Worm (Caenorhabditis elegans) whole organism, L4 larva: ENCODE data around the gene fbxa-39.
"Not testable (repeated sequence)": the region's sequence is repeated elsewhere in the genome, so short reads cannot be mapped to it uniquely, and the experiment has no call there.

Experiments used
- D1046.2 ChIP-seq: fragments of 200-800 bp; sonication (Bioruptor generic); IDR thresholded peaks from 2 replicates; pipeline ENCODE4 v1.3.6; 2022; ENCODE audit warnings: missing genetic modification characterization, missing compliant biosample characterization
- F26F4.8 ChIP-seq: fragments of 200-800 bp; sonication (Bioruptor generic); conservative IDR thresholded peaks from 2 replicates; pipeline ENCODE4 v1.3.6; 2022; ENCODE audit warnings: missing genetic modification characterization, missing compliant biosample characterization
- F37D6.2 ChIP-seq: sonication (generic microtip); optimal IDR thresholded peaks from 2 replicates; lab custom pipeline; 2016; ENCODE audit warnings: mild to moderate bottlenecking, missing genetic modification characterization, missing compliant biosample characterization
- F49E8.2 ChIP-seq: sonication (generic microtip); optimal IDR thresholded peaks from 2 replicates; lab custom pipeline; 2016; ENCODE audit warnings: missing compliant biosample characterization, mild to moderate bottlenecking, missing genetic modification characterization, borderline replicate concordance
- T20F7.1 ChIP-seq: fragments of 200-800 bp; sonication (Bioruptor generic); optimal IDR thresholded peaks from 2 replicates; lab custom pipeline; 2018; ENCODE audit warnings: mild to moderate bottlenecking, missing genetic modification characterization, missing compliant biosample characterization
- T26A8.4 ChIP-seq: fragments of 200-800 bp; sonication (Bioruptor generic); IDR thresholded peaks from 2 replicates; pipeline ENCODE4 v1.3.6; 2022; ENCODE audit warnings: missing genetic modification characterization, missing compliant biosample characterization
- Y105C5A.15 ChIP-seq: fragments of 200-800 bp; sonication (Bioruptor generic); IDR thresholded peaks from 2 replicates; pipeline ENCODE4 v1.3.6; 2022; ENCODE audit warnings: missing genetic modification characterization, missing compliant biosample characterization
- Y48G9A.11 ChIP-seq: fragments of 200-800 bp; sonication (Bioruptor generic); IDR thresholded peaks from 2 replicates; pipeline ENCODE4 v1.3.6; 2022; ENCODE audit warnings: missing genetic modification reagents, missing genetic modification characterization, missing compliant biosample characterization
- ama-1 ChIP-seq: fragments of 150-350 bp; optimal IDR thresholded peaks from 2 replicates; lab custom pipeline; 2014; ENCODE audit warnings: inconsistent platforms, mixed read lengths
- arid-1 ChIP-seq: fragments of 200-800 bp; sonication (Bioruptor generic); conservative IDR thresholded peaks from 2 replicates; pipeline ENCODE4 v1.3.6; 2022; ENCODE audit warnings: missing genetic modification reagents, missing genetic modification characterization, missing compliant biosample characterization
- ceh-28 ChIP-seq: fragments of 150-350 bp; optimal IDR thresholded peaks from 2 replicates; lab custom pipeline; 2014; ENCODE audit warnings: missing biosample characterization, missing genetic modification reagents, missing genetic modification characterization
- ceh-82 ChIP-seq: sonication (generic microtip); optimal IDR thresholded peaks from 2 replicates; lab custom pipeline; 2017; ENCODE audit warnings: missing biosample characterization, missing genetic modification characterization
- ctbp-1 ChIP-seq: fragments of 200-800 bp; sonication (Bioruptor generic); IDR thresholded peaks from 2 replicates; pipeline ENCODE4 v1.3.6; 2022; ENCODE audit warnings: missing genetic modification reagents, missing genetic modification characterization, missing compliant biosample characterization
- duxl-1 ChIP-seq: sonication (generic microtip); optimal IDR thresholded peaks from 2 replicates; lab custom pipeline; 2016; ENCODE audit warnings: mild to moderate bottlenecking, missing genetic modification characterization, moderate library complexity, missing compliant biosample characterization; ENCODE audit not compliant: poor library complexity
- egl-27 ChIP-seq: sonication (generic microtip); optimal IDR thresholded peaks from 3 replicates; lab custom pipeline; 2017; ENCODE audit warnings: missing biosample characterization, missing genetic modification reagents, missing genetic modification characterization
- fkh-10 ChIP-seq: fragments of 150-350 bp; optimal IDR thresholded peaks from 2 replicates; lab custom pipeline; 2014; ENCODE audit warnings: missing biosample characterization, missing genetic modification reagents, missing genetic modification characterization
- hlh-11 ChIP-seq: fragments of 200-800 bp; sonication (Bioruptor generic); optimal IDR thresholded peaks from 2 replicates; lab custom pipeline; 2018; ENCODE audit warnings: mild to moderate bottlenecking, missing genetic modification characterization, missing compliant biosample characterization
- hlh-30 ChIP-seq: sonication (generic microtip); optimal IDR thresholded peaks from 2 replicates; lab custom pipeline; 2017; ENCODE audit warnings: antibody characterized with exemption, mild to moderate bottlenecking, missing genetic modification characterization, missing compliant biosample characterization; ENCODE audit not compliant: insufficient read depth
- jun-1 ChIP-seq: fragments of 150-350 bp; optimal IDR thresholded peaks from 2 replicates; lab custom pipeline; 2014; ENCODE audit warnings: missing biosample characterization, missing genetic modification reagents, missing genetic modification characterization
- lin-15B ChIP-seq: fragments of 150-350 bp; sonication (generic microtip); optimal IDR thresholded peaks from 3 replicates; lab custom pipeline; 2014; ENCODE audit warnings: missing biosample characterization, missing genetic modification characterization
- madf-9 ChIP-seq: fragments of 200-800 bp; sonication (Bioruptor generic); conservative IDR thresholded peaks from 2 replicates; pipeline ENCODE4 v1.3.6; 2022; ENCODE audit warnings: missing genetic modification reagents, missing genetic modification characterization, missing compliant biosample characterization
- mdl-1 ChIP-seq, 2 experiments: fragments of 150-350 bp in 1 of 2; sonication (generic microtip) in 1 of 2; optimal IDR thresholded peaks; 2 replicates each; lab custom pipeline; 2014 to 2017; ENCODE audit warnings: missing biosample characterization in 2 of 2, missing genetic modification characterization in 2 of 2
- mes-2 ChIP-seq: sonication (generic microtip); optimal IDR thresholded peaks from 2 replicates; lab custom pipeline; 2016; ENCODE audit warnings: missing genotype, mild to moderate bottlenecking, missing genetic modification characterization, missing compliant biosample characterization; ENCODE audit not compliant: poor library complexity, severe bottlenecking
- nhr-10 ChIP-seq: fragments of 150-350 bp; optimal IDR thresholded peaks from 2 replicates; lab custom pipeline; 2014; ENCODE audit warnings: missing biosample characterization, missing genetic modification characterization
- nhr-111 ChIP-seq: fragments of 200-800 bp; sonication (Bioruptor generic); optimal IDR thresholded peaks from 2 replicates; lab custom pipeline; 2018; ENCODE audit warnings: mild to moderate bottlenecking, missing genetic modification characterization, missing compliant biosample characterization
- nhr-237 ChIP-seq: sonication (generic microtip); optimal IDR thresholded peaks from 2 replicates; lab custom pipeline; 2017; ENCODE audit warnings: missing biosample characterization, missing genetic modification characterization
- nhr-25 ChIP-seq: sonication (generic microtip); optimal IDR thresholded peaks from 2 replicates; lab custom pipeline; 2017; ENCODE audit warnings: missing genetic modification characterization, mild to moderate bottlenecking, missing compliant biosample characterization, antibody characterized with exemption, moderate library complexity, borderline replicate concordance; ENCODE audit not compliant: insufficient read depth
- nhr-41 ChIP-seq: fragments of 200-800 bp; sonication (Bioruptor generic); IDR thresholded peaks from 2 replicates; pipeline ENCODE4 v1.3.6; 2022; ENCODE audit warnings: missing genetic modification reagents, missing genetic modification characterization, missing compliant biosample characterization
- nhr-6 ChIP-seq: fragments of 150-350 bp; optimal IDR thresholded peaks from 2 replicates; lab custom pipeline; 2014; ENCODE audit warnings: missing biosample characterization, missing genetic modification characterization
- nhr-76 ChIP-seq: fragments of 150-350 bp; optimal IDR thresholded peaks from 2 replicates; lab custom pipeline; 2014; ENCODE audit warnings: missing biosample characterization, missing genetic modification characterization
- sdz-12 ChIP-seq: fragments of 200-800 bp; sonication (Bioruptor generic); optimal IDR thresholded peaks from 2 replicates; lab custom pipeline; 2018; ENCODE audit warnings: mild to moderate bottlenecking, missing genetic modification characterization, missing compliant biosample characterization
- snpc-4 ChIP-seq: fragments of 150-350 bp; optimal IDR thresholded peaks from 2 replicates; lab custom pipeline; 2014; ENCODE audit warnings: missing biosample characterization, missing genetic modification characterization
- tag-97 ChIP-seq: fragments of 200-800 bp; sonication (Bioruptor generic); IDR thresholded peaks from 2 replicates; pipeline ENCODE4 v1.3.6; 2022; ENCODE audit warnings: missing genetic modification characterization, missing compliant biosample characterization
- zag-1 ChIP-seq: fragments of 150-350 bp; optimal IDR thresholded peaks from 2 replicates; lab custom pipeline; 2014; ENCODE audit warnings: missing biosample characterization, missing genetic modification characterization
- zip-11 ChIP-seq: fragments of 200-800 bp; sonication (Bioruptor generic); IDR thresholded peaks from 2 replicates; pipeline ENCODE4 v1.3.6; 2022; ENCODE audit warnings: missing genetic modification characterization, missing compliant biosample characterization
- ztf-7 ChIP-seq: fragments of 150-350 bp; optimal IDR thresholded peaks from 2 replicates; lab custom pipeline; 2014; ENCODE audit warnings: missing biosample characterization, missing genetic modification characterization

fbxa-39 gene

ce11 chrIII:2258863-2259262 is 14.0 kb upstream of the fbxa-39 start, which contains the start of gene fbxa-43:
TSS of gene fbxa-43 (minus strand) at chrIII:2258963.
- TF ChIP-seq Y48G9A.11 (no peak), F26F4.8 (GFP tag; lab: Robert Waterston, UW) (no peak), lin-15B (no peak), D1046.2 (GFP tag; lab: Robert Waterston, UW) (no peak), nhr-76 (no peak), ceh-82 (tag; lab: Kevin White, UChicago) (no peak), mes-2 (tag; lab: Kevin White, UChicago) (no peak), ztf-7 (tag; lab: Kevin White, UChicago) (no peak), nhr-41 (GFP tag; lab: Robert Waterston, UW) (no peak), F49E8.2 (tag; lab: Kevin White, UChicago) (no peak), zip-11 (GFP tag; lab: Robert Waterston, UW) (no peak), nhr-237 (no peak)

ce11 chrIII:2259329-2259728 is 13.5 kb upstream of the fbxa-39 start:
- TF ChIP-seq ctbp-1 (GFP tag; lab: Robert Waterston, UW) (no peak), nhr-111 (GFP tag; lab: Kevin White, UChicago) (no peak), ceh-28 (tag; lab: Kevin White, UChicago) (no peak), zag-1 (tag; lab: Kevin White, UChicago) (no peak), nhr-6 (no peak), ama-1 (no peak), lin-15B (no peak), F37D6.2 (no peak), tag-97 (GFP tag; lab: Robert Waterston, UW) (no peak)

DNA sequence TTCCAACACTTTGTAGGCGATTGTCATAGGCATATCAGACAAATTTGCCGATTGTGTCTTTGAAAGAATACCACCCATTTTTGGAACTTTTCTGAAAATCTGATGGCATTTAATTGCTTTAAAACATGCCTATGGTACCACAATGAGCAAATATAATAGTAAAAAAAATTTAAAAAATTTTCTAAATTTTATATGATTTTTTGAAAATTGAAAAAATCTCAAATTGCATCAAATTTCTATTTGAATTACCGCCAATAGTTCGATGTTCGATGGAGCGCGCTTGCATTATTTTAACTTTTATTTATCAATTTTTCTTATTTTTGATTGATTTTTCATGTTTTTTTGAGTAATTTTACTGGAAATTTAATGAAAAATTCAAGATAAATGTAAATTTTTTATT is 11.5 kb upstream of the fbxa-39 start, which contains the start of gene fbxa-42:
TSS of gene fbxa-42 (minus strand) at position 101 of the 400 bp plus-strand sequence.
- not testable (repeated sequence) for TF ChIP-seq T26A8.4, Y105C5A.15, nhr-41 (GFP tag; lab: Robert Waterston, UW)

DNA sequence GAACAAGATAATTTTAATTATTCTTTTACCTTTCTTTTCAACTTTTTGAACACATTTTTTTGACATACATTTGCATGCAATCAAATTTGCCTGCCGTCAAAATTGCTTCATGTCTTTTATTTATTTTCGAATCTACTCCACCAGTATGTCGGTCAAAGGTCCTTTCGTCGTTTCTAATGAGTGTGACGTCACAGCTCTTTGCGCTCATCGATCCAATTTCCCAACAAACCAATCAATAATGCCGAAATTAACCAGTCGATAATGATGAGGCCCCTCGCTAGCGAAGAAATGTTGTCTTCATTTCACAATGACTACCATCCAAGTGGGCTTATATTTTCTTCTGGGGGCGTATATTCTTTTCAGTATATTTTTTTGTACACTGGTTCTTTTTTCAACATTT is 9.9 kb upstream of the fbxa-39 start, which contains the start of gene Y54F10BM.6:
TSS of gene Y54F10BM.6 (plus strand) at position 301 of the 400 bp plus-strand sequence.
- TF ChIP-seq egl-27 (tag; lab: Kevin White, UChicago) = no peak
- no peak for TF ChIP-seq nhr-76
- TF ChIP-seq jun-1 = no peak
- no peak for TF ChIP-seq mdl-1 (tag; optimal IDR thresholded peaks at IDR 0.05; lab: Kevin White, UChicago)
- no peak for TF ChIP-seq nhr-25 (tag; lab: Kevin White, UChicago)
- TF ChIP-seq sdz-12 (GFP tag; lab: Kevin White, UChicago) = no peak
- TF ChIP-seq arid-1 (GFP tag; lab: Robert Waterston, UW) = no peak
- no peak for TF ChIP-seq fkh-10
- TF ChIP-seq T20F7.1 (GFP tag; lab: Kevin White, UChicago) = no peak
- TF ChIP-seq snpc-4 (tag; lab: Kevin White, UChicago) = no peak
- no peak for TF ChIP-seq tag-97 (GFP tag; lab: Robert Waterston, UW)
- TF ChIP-seq hlh-11 (tag; lab: Kevin White, UChicago) = no peak
- no peak for TF ChIP-seq duxl-1 (tag; lab: Kevin White, UChicago)
- no peak for TF ChIP-seq hlh-30
- no peak for TF ChIP-seq madf-9
- no peak for TF ChIP-seq nhr-10 (tag; lab: Kevin White, UChicago)
- TF ChIP-seq F26F4.8 (GFP tag; lab: Robert Waterston, UW) = no peak
